Fruit fly (Drosophila melanogaster) whole organism, embryonic: ENCODE data around the gene CG2147.

ENCODE experiments used
- Abd-B ChIP-seq: fragments of 200-800 bp; sonication (Bioruptor generic); optimal IDR thresholded peaks from 2 replicates; lab custom pipeline; 2018; ENCODE audit warnings: missing biosample characterization, mild to moderate bottlenecking, missing genetic modification characterization, moderate library complexity
- B-H2 ChIP-seq: fragments of 200-800 bp; sonication (Bioruptor generic); optimal IDR thresholded peaks from 2 replicates; lab custom pipeline; 2018; ENCODE audit warnings: missing biosample characterization, mild to moderate bottlenecking, missing genetic modification characterization
- BEAF-32 ChIP-seq: fragments of 200-800 bp; sonication (Bioruptor generic); optimal IDR thresholded peaks from 3 replicates; lab custom pipeline; 2017; ENCODE audit warnings: missing biosample characterization, missing genetic modification characterization, mild to moderate bottlenecking, moderate library complexity, missing genetic modification reagents
- C15 ChIP-seq: fragments of 200-800 bp; sonication (Bioruptor generic); IDR thresholded peaks from 3 replicates; pipeline ENCODE4 v1.3.6; 2022; ENCODE audit warnings: missing biosample characterization, missing genetic modification characterization
- CG10654 ChIP-seq: fragments of 200-800 bp; sonication (Bioruptor generic); optimal IDR thresholded peaks from 2 replicates; lab custom pipeline; 2016; ENCODE audit warnings: missing biosample characterization, missing genetic modification characterization
- CG12155 ChIP-seq: fragments of 200-800 bp; sonication (Bioruptor generic); optimal IDR thresholded peaks from 3 replicates; lab custom pipeline; 2016; ENCODE audit warnings: missing biosample characterization, missing genetic modification characterization
- CG1233 ChIP-seq: fragments of 200-800 bp; sonication (Bioruptor generic); optimal IDR thresholded peaks from 4 replicates; lab custom pipeline; 2018; ENCODE audit warnings: missing biosample characterization, mild to moderate bottlenecking, missing genetic modification characterization
- CG12769 ChIP-seq: fragments of 200-800 bp; sonication (Bioruptor generic); optimal IDR thresholded peaks from 2 replicates; lab custom pipeline; 2019; ENCODE audit warnings: missing biosample characterization, mild to moderate bottlenecking, missing genetic modification characterization, moderate library complexity
- CG13424 ChIP-seq: fragments of 200-800 bp; sonication (Bioruptor generic); optimal IDR thresholded peaks from 2 replicates; lab custom pipeline; 2019; ENCODE audit warnings: missing biosample characterization, mild to moderate bottlenecking, missing genetic modification characterization, moderate library complexity
- CG13775 ChIP-seq: fragments of 200-800 bp; sonication (Bioruptor generic); optimal IDR thresholded peaks from 3 replicates; lab custom pipeline; 2017; ENCODE audit warnings: missing biosample characterization, mild to moderate bottlenecking, missing genetic modification characterization
- CG17912 ChIP-seq: fragments of 200-800 bp; sonication (Bioruptor generic); optimal IDR thresholded peaks from 2 replicates; lab custom pipeline; 2018; ENCODE audit warnings: missing biosample characterization, mild to moderate bottlenecking, missing genetic modification characterization
- CG2129 ChIP-seq: fragments of 200-800 bp; sonication (Bioruptor generic); IDR thresholded peaks from 2 replicates; pipeline ENCODE4 v1.3.6; 2022; ENCODE audit warnings: missing biosample characterization, missing genetic modification characterization; ENCODE audit not compliant: partially characterized antibody
- CG2202 ChIP-seq: fragments of 200-800 bp; sonication (Bioruptor generic); optimal IDR thresholded peaks from 2 replicates; lab custom pipeline; 2018; ENCODE audit warnings: missing biosample characterization, mild to moderate bottlenecking, missing genetic modification characterization
- CG2875 ChIP-seq: fragments of 200-800 bp; sonication (Bioruptor generic); optimal IDR thresholded peaks from 2 replicates; lab custom pipeline; 2017; ENCODE audit warnings: missing biosample characterization, mild to moderate bottlenecking, missing genetic modification characterization, missing genetic modification reagents
- CG2889 ChIP-seq: fragments of 200-800 bp; sonication (Bioruptor generic); IDR thresholded peaks from 3 replicates; pipeline ENCODE4 v1.3.6; 2022; ENCODE audit warnings: missing biosample characterization, missing genetic modification characterization
- CG32767 ChIP-seq: fragments of 200-800 bp; sonication (Bioruptor generic); IDR thresholded peaks from 2 replicates; pipeline ENCODE4 v1.3.6; 2022; ENCODE audit warnings: missing biosample characterization, missing genetic modification characterization
- CG6854 ChIP-seq: fragments of 200-800 bp; sonication (Bioruptor generic); optimal IDR thresholded peaks from 3 replicates; lab custom pipeline; 2017; ENCODE audit warnings: missing biosample characterization, mild to moderate bottlenecking, missing genetic modification characterization
- CG7271 ChIP-seq: fragments of 200-800 bp; sonication (Bioruptor generic); optimal IDR thresholded peaks from 2 replicates; lab custom pipeline; 2018; ENCODE audit warnings: missing biosample characterization, mild to moderate bottlenecking, missing genetic modification characterization, moderate library complexity
- CG8765 ChIP-seq: fragments of 200-800 bp; sonication (Bioruptor generic); IDR thresholded peaks from 2 replicates; pipeline ENCODE4 v1.3.6; 2022; ENCODE audit warnings: missing biosample characterization, missing genetic modification characterization
- Doc2 ChIP-seq: fragments of 200-800 bp; sonication (Bioruptor generic); IDR thresholded peaks from 2 replicates; pipeline ENCODE4 v1.3.6; 2022; ENCODE audit warnings: missing biosample characterization, missing genetic modification characterization
- HLH54F ChIP-seq: fragments of 200-800 bp; sonication (Bioruptor generic); optimal IDR thresholded peaks from 3 replicates; lab custom pipeline; 2016; ENCODE audit warnings: missing biosample characterization, missing genetic modification characterization
- Hsf ChIP-seq: fragments of 200-800 bp; sonication (Bioruptor generic); optimal IDR thresholded peaks from 3 replicates; lab custom pipeline; 2016; ENCODE audit warnings: missing biosample characterization, missing genetic modification characterization
- Kr ChIP-seq: fragments of 200-800 bp; sonication (Bioruptor generic); optimal IDR thresholded peaks from 2 replicates; lab custom pipeline; 2017; ENCODE audit warnings: missing biosample characterization, mild to moderate bottlenecking, missing genetic modification characterization
- Neu2 ChIP-seq: fragments of 200-800 bp; sonication (Bioruptor generic); optimal IDR thresholded peaks from 3 replicates; lab custom pipeline; 2016; ENCODE audit warnings: missing biosample characterization, missing genetic modification characterization, borderline replicate concordance
- Nf-YB ChIP-seq: fragments of 200-800 bp; sonication (Bioruptor generic); optimal IDR thresholded peaks from 3 replicates; lab custom pipeline; 2019; ENCODE audit warnings: missing biosample characterization, mild to moderate bottlenecking, missing genetic modification characterization, moderate library complexity
- Six4 ChIP-seq: fragments of 200-800 bp; sonication (Bioruptor generic); optimal IDR thresholded peaks from 2 replicates; lab custom pipeline; 2016; ENCODE audit warnings: missing biosample characterization, missing genetic modification characterization
- ab ChIP-seq: fragments of 200-800 bp; sonication (Bioruptor generic); optimal IDR thresholded peaks from 2 replicates; lab custom pipeline; 2016; ENCODE audit warnings: missing biosample characterization, missing genetic modification characterization
- ase ChIP-seq: fragments of 200-800 bp; sonication (Bioruptor generic); IDR thresholded peaks from 3 replicates; pipeline ENCODE4 v1.3.6; 2022; ENCODE audit warnings: missing biosample characterization, missing genetic modification characterization
- bcd ChIP-seq: fragments of 200-800 bp; sonication (Bioruptor generic); optimal IDR thresholded peaks from 2 replicates; lab custom pipeline; 2017; ENCODE audit warnings: missing biosample characterization, mild to moderate bottlenecking, missing genetic modification characterization
- bowl ChIP-seq: fragments of 200-800 bp; sonication (Bioruptor generic); IDR thresholded peaks from 2 replicates; pipeline ENCODE4 v1.3.6; 2022; ENCODE audit warnings: missing biosample characterization, missing genetic modification characterization
- cwo ChIP-seq: fragments of 200-800 bp; sonication (Bioruptor generic); optimal IDR thresholded peaks from 3 replicates; lab custom pipeline; 2017; ENCODE audit warnings: missing biosample characterization, missing genetic modification characterization, mild to moderate bottlenecking, moderate library complexity, missing genetic modification reagents
- dmrt11E ChIP-seq: fragments of 200-800 bp; sonication (Bioruptor generic); optimal IDR thresholded peaks from 3 replicates; lab custom pipeline; 2018; ENCODE audit warnings: missing biosample characterization, mild to moderate bottlenecking, missing genetic modification characterization, moderate library complexity
- dmrt99B ChIP-seq: fragments of 200-800 bp; sonication (Bioruptor generic); optimal IDR thresholded peaks from 2 replicates; lab custom pipeline; 2018; ENCODE audit warnings: missing biosample characterization, mild to moderate bottlenecking, missing genetic modification characterization, moderate library complexity
- ems ChIP-seq: fragments of 200-800 bp; sonication (Bioruptor generic); optimal IDR thresholded peaks from 3 replicates; lab custom pipeline; 2016; ENCODE audit warnings: missing biosample characterization, missing genetic modification characterization
- esg ChIP-seq: fragments of 200-800 bp; sonication (Bioruptor generic); conservative IDR thresholded peaks from 2 replicates; pipeline ENCODE4 v1.3.6; 2022; ENCODE audit warnings: missing biosample characterization, missing genetic modification characterization
- eve ChIP-seq, 2 experiments: fragments of >200 bp; optimal IDR thresholded peaks; 2 replicates each; lab custom pipeline; 2017; ENCODE audit warnings: missing biosample characterization in 2 of 2, missing genetic modification characterization in 2 of 2
- gro ChIP-seq: fragments of 200-800 bp; sonication (Bioruptor generic); optimal IDR thresholded peaks from 2 replicates; lab custom pipeline; 2016; ENCODE audit warnings: missing biosample characterization, missing genetic modification characterization
- lola ChIP-seq, 3 experiments: fragments of >200 bp in 2 of 3; fragments of 200-800 bp in 1 of 3; sonication (Bioruptor generic) in 1 of 3; optimal IDR thresholded peaks; 2 replicates each; lab custom pipeline; 2017 to 2019; ENCODE audit warnings: missing biosample characterization in 3 of 3, missing genetic modification characterization in 3 of 3, mild to moderate bottlenecking in 1 of 3, moderate library complexity in 1 of 3
- oc ChIP-seq: fragments of 200-800 bp; sonication (Bioruptor generic); optimal IDR thresholded peaks from 2 replicates; lab custom pipeline; 2018; ENCODE audit warnings: missing biosample characterization, mild to moderate bottlenecking, missing genetic modification characterization, moderate library complexity
- p53 ChIP-seq: fragments of 200-800 bp; sonication (Bioruptor generic); optimal IDR thresholded peaks from 2 replicates; lab custom pipeline; 2016; ENCODE audit warnings: missing biosample characterization, missing genetic modification characterization
- phol ChIP-seq: fragments of 200-800 bp; sonication (Bioruptor generic); optimal IDR thresholded peaks from 3 replicates; lab custom pipeline; 2018; ENCODE audit warnings: missing biosample characterization, mild to moderate bottlenecking, missing genetic modification characterization, moderate library complexity
- prd ChIP-seq, 3 experiments: fragments of >200 bp in 2 of 3; fragments of 200-800 bp in 1 of 3; sonication (Bioruptor generic) in 1 of 3; optimal IDR thresholded peaks in 2 of 3; IDR thresholded peaks in 1 of 3; 2 replicates in 2 of 3; 3 replicates in 1 of 3; pipeline versions ENCODE4 v1.3.6 to Lab custom; 2017 to 2022; ENCODE audit warnings: missing biosample characterization in 1 of 3, missing genetic modification characterization in 1 of 3
- ro ChIP-seq: fragments of 200-800 bp; sonication (Bioruptor generic); IDR thresholded peaks from 2 replicates; pipeline ENCODE4 v1.3.6; 2022; ENCODE audit warnings: missing biosample characterization, missing genetic modification characterization
- scrt ChIP-seq: fragments of 200-800 bp; sonication (Bioruptor generic); optimal IDR thresholded peaks from 2 replicates; lab custom pipeline; 2018; ENCODE audit warnings: missing biosample characterization, mild to moderate bottlenecking, missing genetic modification characterization, moderate library complexity
- sd ChIP-seq: fragments of 200-800 bp; sonication (Bioruptor generic); optimal IDR thresholded peaks from 3 replicates; lab custom pipeline; 2018; ENCODE audit warnings: missing biosample characterization, mild to moderate bottlenecking, missing genetic modification characterization, moderate library complexity
- sens-2 ChIP-seq: fragments of 200-800 bp; sonication (Bioruptor generic); IDR thresholded peaks from 2 replicates; pipeline ENCODE4 v1.3.6; 2022; ENCODE audit warnings: missing biosample characterization, missing genetic modification characterization
- sr ChIP-seq: fragments of 200-800 bp; sonication (Bioruptor generic); IDR thresholded peaks from 3 replicates; pipeline ENCODE4 v1.3.6; 2022; ENCODE audit warnings: missing biosample characterization, missing genetic modification characterization
- trem ChIP-seq: fragments of 200-800 bp; optimal IDR thresholded peaks from 3 replicates; lab custom pipeline; 2019; ENCODE audit warnings: missing biosample characterization, mild to moderate bottlenecking, missing genetic modification characterization, moderate library complexity
- tup ChIP-seq: fragments of 200-800 bp; sonication (Bioruptor generic); optimal IDR thresholded peaks from 2 replicates; lab custom pipeline; 2016; ENCODE audit warnings: missing biosample characterization, mild to moderate bottlenecking, missing genetic modification characterization, moderate library complexity
- zen2 ChIP-seq: fragments of 200-800 bp; sonication (Bioruptor generic); IDR thresholded peaks from 3 replicates; pipeline ENCODE4 v1.3.6; 2022; ENCODE audit warnings: missing biosample characterization, missing genetic modification characterization; ENCODE audit not compliant: partially characterized antibody

CG2147 gene

dm6 chrX:8259881-8260280, 19.4 kb downstream of the CG2147 start (continued):
- TF ChIP-seq lola (GFP tag; optimal IDR thresholded peaks at IDR 0.05; lab: Kevin White, UChicago): peak in 1 of 3 experiments; percentile 14
- no peak for TF ChIP-seq B-H2 (GFP tag; lab: Kevin White, UChicago)
- no peak for TF ChIP-seq CG1233
- TF ChIP-seq CG10654 (GFP tag; lab: Kevin White, UChicago): no peak
- TF ChIP-seq eve (GFP tag; optimal IDR thresholded peaks at IDR 0.05; lab: Kevin White, UChicago): no peak
- TF ChIP-seq trem (tag; lab: Kevin White, UChicago): peak; percentile 20
- no peak for TF ChIP-seq esg (GFP tag; lab: Robert Waterston, UW)
- TF ChIP-seq ase: no peak; the same call in 2 of the 3 replicates
- TF ChIP-seq sr (GFP tag; lab: Robert Waterston, UW): no peak
- no peak for TF ChIP-seq CG6854
- TF ChIP-seq tup: no peak
- peak; percentile 16 for TF ChIP-seq Abd-B
- no peak for TF ChIP-seq ro (GFP tag; lab: Robert Waterston, UW)
- TF ChIP-seq BEAF-32 (GFP tag; lab: Kevin White, UChicago): no peak
- no peak for TF ChIP-seq sens-2 (GFP tag; lab: Robert Waterston, UW)
- no peak for TF ChIP-seq scrt (GFP tag; lab: Kevin White, UChicago)
- TF ChIP-seq CG2889: no peak
- TF ChIP-seq CG2875 (GFP tag; lab: Kevin White, UChicago): peak; percentile 11
- no peak for TF ChIP-seq Six4 (GFP tag; lab: Kevin White, UChicago)
- peak; percentile 47 for TF ChIP-seq dmrt99B (tag; lab: Kevin White, UChicago)
- no peak for TF ChIP-seq CG12155
- TF ChIP-seq Nf-YB (GFP tag; lab: Kevin White, UChicago): no peak
- peak; percentile 19 for TF ChIP-seq oc (tag; lab: Kevin White, UChicago)
- no peak for TF ChIP-seq bcd (GFP tag; lab: Kevin White, UChicago)
- TF ChIP-seq HLH54F (GFP tag; lab: Kevin White, UChicago): no peak
- TF ChIP-seq CG2129 (GFP tag; lab: Robert Waterston, UW): no peak
- TF ChIP-seq phol: peak; percentile 48
- TF ChIP-seq Hsf (GFP tag; lab: Kevin White, UChicago): peak; percentile 12
- TF ChIP-seq CG2202: no peak
- no peak for TF ChIP-seq cwo (GFP tag; lab: Kevin White, UChicago)
- TF ChIP-seq CG32767: no peak
- no peak for TF ChIP-seq CG8765
- TF ChIP-seq C15 (GFP tag; lab: Robert Waterston, UW): no peak
- no peak for TF ChIP-seq p53 (GFP tag; lab: Kevin White, UChicago)
- TF ChIP-seq ab (GFP tag; lab: Kevin White, UChicago): no peak
- TF ChIP-seq prd (optimal IDR thresholded peaks at IDR 0.05; lab: Kevin White, UChicago): no peak
- peak; percentile 52; the same call in 1 of the 3 replicates for TF ChIP-seq prd (GFP tag; IDR thresholded peaks at IDR 0.05; lab: Robert Waterston, UW)
- TF ChIP-seq Kr (GFP tag; lab: Kevin White, UChicago): no peak
- no peak for TF ChIP-seq bowl (GFP tag; lab: Robert Waterston, UW)
- TF ChIP-seq sd (tag; lab: Kevin White, UChicago): no peak
- peak; percentile 21 for TF ChIP-seq CG13424 (tag; lab: Kevin White, UChicago)
- no peak for TF ChIP-seq CG7271 (tag; lab: Kevin White, UChicago)
- TF ChIP-seq gro (GFP tag; lab: Kevin White, UChicago): no peak
- no peak for TF ChIP-seq Doc2 (GFP tag; lab: Robert Waterston, UW)
- no peak for TF ChIP-seq CG17912
- no peak for TF ChIP-seq CG13775 (GFP tag; lab: Kevin White, UChicago)
- TF ChIP-seq Neu2 (GFP tag; lab: Kevin White, UChicago): no peak
- TF ChIP-seq ems (GFP tag; lab: Kevin White, UChicago): no peak
- no peak for TF ChIP-seq CG12769 (tag; lab: Kevin White, UChicago)
- peak; percentile 37 for TF ChIP-seq dmrt11E (tag; lab: Kevin White, UChicago)
- TF ChIP-seq zen2 (GFP tag; lab: Robert Waterston, UW): no peak
